Worm (Caenorhabditis elegans) whole organism, L4/young adult: ENCODE data around the gene F01D4.5.

Experiments used
- W03F9.2 ChIP-seq: fragments of 150-350 bp; optimal IDR thresholded peaks from 2 replicates; lab custom pipeline; 2014; ENCODE audit warnings: missing biosample characterization, missing genetic modification characterization
- dao-5 ChIP-seq: sonication (generic microtip); optimal IDR thresholded peaks from 2 replicates; lab custom pipeline; 2016; ENCODE audit warnings: missing genotype, missing genetic modification characterization, moderate library complexity, missing compliant biosample characterization

DNA sequence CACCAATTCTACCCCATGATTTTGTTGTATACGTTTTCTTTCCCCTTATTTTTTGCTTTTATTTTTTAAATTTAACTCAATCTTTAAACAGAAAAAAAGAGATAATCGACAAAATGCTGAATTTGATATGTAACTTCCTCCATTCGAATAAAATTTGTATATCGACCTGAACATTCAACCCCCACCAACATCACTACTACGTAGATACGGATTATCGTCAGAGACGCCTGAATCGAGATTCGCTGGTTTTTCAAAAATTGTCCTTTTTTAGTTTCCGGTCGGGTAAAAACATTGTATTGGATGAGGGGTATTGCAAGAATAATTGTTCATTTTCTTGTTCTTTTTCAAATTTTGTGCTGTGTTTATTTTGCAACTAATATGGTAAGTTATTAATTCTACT is 11.0 kb downstream of the F01D4.5 start, which contains the start of gene bgnt-1.1:
- no peak for TF ChIP-seq dao-5 (tag; lab: Kevin White, UChicago)
- no peak for TF ChIP-seq W03F9.2 (tag; lab: Kevin White, UChicago)
